Worm (Caenorhabditis elegans) whole organism, young adult: Measurements from ENCODE around the gene C08B6.14.

Source experiments
- B0035.1 ChIP-seq: sonication (generic microtip); optimal IDR thresholded peaks from 2 replicates; lab custom pipeline; 2016; ENCODE audit warnings: missing genetic modification characterization, mild to moderate bottlenecking, missing compliant biosample characterization, missing genotype, missing genetic modification reagents
- F22D6.2 ChIP-seq: sonication (generic microtip); optimal IDR thresholded peaks from 2 replicates; lab custom pipeline; 2016; ENCODE audit warnings: mild to moderate bottlenecking, missing genetic modification characterization, missing compliant biosample characterization
- F33H1.4 ChIP-seq: fragments of 200-800 bp; sonication (Bioruptor generic); IDR thresholded peaks from 2 replicates; pipeline ENCODE4 v1.3.6; 2022; ENCODE audit warnings: missing genetic modification reagents, missing genetic modification characterization, missing compliant biosample characterization
- F49E8.2 ChIP-seq: sonication (generic microtip); optimal IDR thresholded peaks from 3 replicates; lab custom pipeline; 2017; ENCODE audit warnings: missing genetic modification characterization, mild to moderate bottlenecking, missing compliant biosample characterization, antibody characterized with exemption, moderate library complexity; ENCODE audit not compliant: insufficient read depth
- F52B5.7 ChIP-seq: sonication (generic microtip); optimal IDR thresholded peaks from 2 replicates; lab custom pipeline; 2016; ENCODE audit warnings: mild to moderate bottlenecking, missing genetic modification characterization, missing compliant biosample characterization
- T07F8.4 ChIP-seq: sonication (generic microtip); optimal IDR thresholded peaks from 2 replicates; lab custom pipeline; 2016; ENCODE audit warnings: mild to moderate bottlenecking, missing genetic modification characterization, moderate library complexity, missing compliant biosample characterization
- Y53G8AR.9 ChIP-seq: fragments of 200-800 bp; sonication (Bioruptor generic); conservative IDR thresholded peaks from 2 replicates; pipeline ENCODE4 v1.3.6; 2022; ENCODE audit warnings: missing genetic modification reagents, missing genetic modification characterization, missing compliant biosample characterization
- Y79H2A.3 ChIP-seq: fragments of 200-800 bp; sonication (Bioruptor generic); conservative IDR thresholded peaks from 2 replicates; pipeline ENCODE4 v1.3.6; 2022; ENCODE audit warnings: missing genetic modification reagents, missing genetic modification characterization, missing compliant biosample characterization
- akir-1 ChIP-seq: fragments of 200-800 bp; sonication (Bioruptor generic); optimal IDR thresholded peaks from 2 replicates; lab custom pipeline; 2018; ENCODE audit warnings: mild to moderate bottlenecking, missing genetic modification characterization, moderate library complexity, missing compliant biosample characterization
- attf-3 ChIP-seq: fragments of 200-800 bp; sonication (Bioruptor generic); conservative IDR thresholded peaks from 2 replicates; pipeline ENCODE4 v1.3.6; 2022; ENCODE audit warnings: missing genetic modification reagents, missing genetic modification characterization, missing compliant biosample characterization
- bed-1 ChIP-seq: fragments of 200-800 bp; sonication (Bioruptor generic); IDR thresholded peaks from 2 replicates; pipeline ENCODE4 v1.3.6; 2022; ENCODE audit warnings: missing genetic modification reagents, missing genetic modification characterization, missing compliant biosample characterization
- ccch-3 ChIP-seq: fragments of 200-800 bp; sonication (Bioruptor generic); optimal IDR thresholded peaks from 2 replicates; lab custom pipeline; 2018; ENCODE audit warnings: mild to moderate bottlenecking, missing genetic modification characterization, missing compliant biosample characterization
- ceh-100 ChIP-seq: fragments of 200-800 bp; sonication (Bioruptor generic); IDR thresholded peaks from 2 replicates; pipeline ENCODE4 v1.3.6; 2022; ENCODE audit warnings: missing genetic modification reagents, missing genetic modification characterization, missing compliant biosample characterization
- ceh-58 ChIP-seq: fragments of 200-800 bp; sonication (Bioruptor generic); IDR thresholded peaks from 2 replicates; pipeline ENCODE4 v1.3.6; 2022; ENCODE audit warnings: missing genetic modification characterization, missing compliant biosample characterization
- dpl-1 ChIP-seq: fragments of 150-350 bp; optimal IDR thresholded peaks from 2 replicates; lab custom pipeline; 2014; ENCODE audit warnings: missing biosample characterization, missing genetic modification reagents, missing genetic modification characterization
- egl-18 ChIP-seq: fragments of 200-800 bp; sonication (Bioruptor generic); IDR thresholded peaks from 2 replicates; pipeline ENCODE4 v1.3.6; 2022; ENCODE audit warnings: missing genetic modification reagents, missing genetic modification characterization, missing compliant biosample characterization
- egrh-3 ChIP-seq: fragments of 200-800 bp; sonication (Bioruptor generic); IDR thresholded peaks from 2 replicates; pipeline ENCODE4 v1.3.6; 2022; ENCODE audit warnings: missing genetic modification reagents, missing genetic modification characterization, missing compliant biosample characterization
- ets-4 ChIP-seq: fragments of 200-800 bp; sonication (Bioruptor generic); optimal IDR thresholded peaks from 2 replicates; lab custom pipeline; 2018; ENCODE audit warnings: mild to moderate bottlenecking, missing genetic modification characterization, missing compliant biosample characterization
- gei-17 ChIP-seq: fragments of 200-800 bp; sonication (Bioruptor generic); optimal IDR thresholded peaks from 2 replicates; lab custom pipeline; 2018; ENCODE audit warnings: mild to moderate bottlenecking, missing genetic modification characterization, missing compliant biosample characterization
- hmg-1.2 ChIP-seq: fragments of 200-800 bp; sonication (Bioruptor generic); IDR thresholded peaks from 2 replicates; pipeline ENCODE4 v1.3.6; 2022; ENCODE audit warnings: missing genetic modification reagents, missing genetic modification characterization, missing compliant biosample characterization
- lin-35 ChIP-seq, 3 experiments: fragments of 150-350 bp in 2 of 3; sonication (generic microtip) in 1 of 3; optimal IDR thresholded peaks; 2 replicates each; lab custom pipeline; 2014 to 2018; ENCODE audit warnings: missing biosample characterization in 3 of 3, missing genetic modification characterization in 3 of 3, missing genetic modification reagents in 3 of 3
- lin-40 ChIP-seq: sonication (generic microtip); optimal IDR thresholded peaks from 2 replicates; lab custom pipeline; 2016; ENCODE audit warnings: missing genetic modification characterization, mild to moderate bottlenecking, missing compliant biosample characterization, missing genotype, missing genetic modification reagents
- lin-54 ChIP-seq: fragments of 200-800 bp; sonication (Bioruptor generic); optimal IDR thresholded peaks from 2 replicates; lab custom pipeline; 2018; ENCODE audit warnings: mild to moderate bottlenecking, missing genetic modification characterization, missing compliant biosample characterization
- mel-28 ChIP-seq: sonication (generic microtip); optimal IDR thresholded peaks from 2 replicates; lab custom pipeline; 2016; ENCODE audit warnings: borderline replicate concordance, mild to moderate bottlenecking, missing genetic modification characterization, missing compliant biosample characterization
- mxl-1 ChIP-seq: sonication (generic microtip); optimal IDR thresholded peaks from 2 replicates; lab custom pipeline; 2016; ENCODE audit warnings: missing genetic modification characterization, missing compliant biosample characterization
- nhr-27 ChIP-seq: fragments of 200-800 bp; sonication (Bioruptor generic); optimal IDR thresholded peaks from 2 replicates; lab custom pipeline; 2018; ENCODE audit warnings: mild to moderate bottlenecking, missing genetic modification characterization, moderate library complexity, missing compliant biosample characterization
- sea-2 ChIP-seq: fragments of 200-800 bp; sonication (Bioruptor generic); IDR thresholded peaks from 2 replicates; pipeline ENCODE4 v1.3.6; 2022; ENCODE audit warnings: missing genetic modification characterization, missing compliant biosample characterization
- snpc-3.4 ChIP-seq: sonication (generic microtip); optimal IDR thresholded peaks from 2 replicates; lab custom pipeline; 2017; ENCODE audit warnings: missing genetic modification characterization, mild to moderate bottlenecking, missing compliant biosample characterization, antibody characterized with exemption, moderate library complexity, missing genotype, missing genetic modification reagents
- tbp1 ChIP-seq: fragments of 200-800 bp; sonication (Bioruptor generic); optimal IDR thresholded peaks from 2 replicates; lab custom pipeline; 2018; ENCODE audit warnings: mild to moderate bottlenecking, missing genetic modification characterization, missing compliant biosample characterization
- tlf-1 ChIP-seq: fragments of 200-800 bp; sonication (Bioruptor generic); optimal IDR thresholded peaks from 2 replicates; lab custom pipeline; 2018; ENCODE audit warnings: mild to moderate bottlenecking, missing genetic modification characterization, missing compliant biosample characterization
- unc-130 ChIP-seq: sonication (generic microtip); optimal IDR thresholded peaks from 2 replicates; lab custom pipeline; 2016; ENCODE audit warnings: missing genetic modification reagents, missing genetic modification characterization, missing compliant biosample characterization
- zim-3 ChIP-seq: sonication (generic microtip); optimal IDR thresholded peaks from 2 replicates; lab custom pipeline; 2017; ENCODE audit warnings: mild to moderate bottlenecking, missing genetic modification characterization, moderate library complexity, missing compliant biosample characterization
- ztf-18 ChIP-seq: sonication (generic microtip); optimal IDR thresholded peaks from 2 replicates; lab custom pipeline; 2016; ENCODE audit warnings: missing genotype, mild to moderate bottlenecking, missing genetic modification characterization, missing compliant biosample characterization

Gene C08B6.14

DNA sequence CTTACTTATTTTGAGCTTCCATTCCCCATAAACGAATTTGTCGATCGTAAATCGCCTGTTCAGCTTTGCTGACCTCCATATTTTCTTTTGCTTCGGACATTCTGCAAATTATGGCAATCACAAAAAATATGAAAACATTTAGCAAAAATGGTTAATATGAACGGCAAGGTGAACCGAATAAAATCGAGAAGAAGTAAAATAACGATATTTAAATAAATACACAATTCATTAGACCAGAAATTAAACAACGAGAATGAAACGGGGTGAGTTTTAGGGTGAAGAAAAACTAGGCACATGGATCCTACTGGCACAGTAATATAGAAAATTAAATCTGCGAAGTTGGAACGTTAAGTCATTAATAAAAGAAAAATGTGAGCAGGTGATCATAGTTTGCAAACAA is 28.4 kb upstream of the C08B6.14 start, which contains the start of gene aos-1:
aos-1 (minus strand) TSS at position 101 of the 400 bp plus-strand sequence.
- TF ChIP-seq akir-1 (no peak), snpc-3.4 (no peak), lin-54 (GFP tag; lab: Kevin White, UChicago) (no peak), ceh-100 (GFP tag; lab: Robert Waterston, UW) (no peak), tlf-1 (GFP tag; lab: Kevin White, UChicago) (no peak), nhr-27 (no peak), dpl-1 (no peak), zim-3 (tag; lab: Kevin White, UChicago) (no peak), B0035.1 (tag; lab: Kevin White, UChicago) (no peak), unc-130 (GFP tag; lab: Kevin White, UChicago) (no peak), Y79H2A.3 (no peak), gei-17 (GFP tag; lab: Kevin White, UChicago) (no peak), F52B5.7 (tag; lab: Kevin White, UChicago) (no peak), ztf-18 (tag; lab: Kevin White, UChicago) (no peak)

DNA sequence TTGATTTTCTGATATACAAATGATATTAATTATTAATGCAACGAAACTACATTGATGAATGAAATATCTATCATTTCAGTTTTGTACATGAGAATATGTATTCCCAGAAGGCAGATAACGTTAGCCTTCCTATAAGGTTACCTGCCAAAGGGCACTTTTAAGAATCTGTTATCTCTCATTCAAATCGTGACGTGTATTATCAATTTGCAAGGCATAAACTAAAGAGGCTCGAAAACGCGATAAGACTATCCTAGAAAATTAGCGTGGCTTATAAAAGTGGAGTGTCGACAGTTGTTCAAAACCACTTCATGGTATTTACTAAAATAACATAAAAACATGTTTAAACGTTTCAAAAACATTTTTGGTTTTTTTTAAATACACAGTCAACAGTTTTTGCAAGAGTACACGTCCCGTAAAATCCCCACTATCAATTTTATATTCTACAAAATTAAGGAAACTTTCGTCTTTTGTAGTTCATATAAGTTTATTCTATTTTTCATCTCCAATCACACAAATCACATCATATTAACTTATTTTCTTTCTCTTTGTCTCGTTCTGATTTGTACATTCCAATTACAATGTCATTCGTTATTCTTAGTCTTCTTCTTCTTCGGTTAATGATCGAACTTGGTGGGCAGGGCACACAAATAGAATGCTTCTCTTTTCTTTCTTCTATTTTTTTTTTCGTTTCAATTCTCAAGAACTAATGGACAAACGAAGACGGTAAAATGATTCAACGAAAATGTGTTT is 23.2 kb upstream of the C08B6.14 start, which contains the start of gene C08B6.10:
C08B6.10 (plus strand) TSS at position 700 of the 750 bp plus-strand sequence.
- TF ChIP-seq F49E8.2 (tag; lab: Kevin White, UChicago) (no peak), sea-2 (GFP tag; lab: Robert Waterston, UW) (no peak), mel-28 (tag; lab: Kevin White, UChicago) (no peak), lin-40 (no peak), tbp1 (GFP tag; lab: Kevin White, UChicago) (no peak), Y53G8AR.9 (no peak), ets-4 (GFP tag; lab: Kevin White, UChicago) (no peak)

DNA sequence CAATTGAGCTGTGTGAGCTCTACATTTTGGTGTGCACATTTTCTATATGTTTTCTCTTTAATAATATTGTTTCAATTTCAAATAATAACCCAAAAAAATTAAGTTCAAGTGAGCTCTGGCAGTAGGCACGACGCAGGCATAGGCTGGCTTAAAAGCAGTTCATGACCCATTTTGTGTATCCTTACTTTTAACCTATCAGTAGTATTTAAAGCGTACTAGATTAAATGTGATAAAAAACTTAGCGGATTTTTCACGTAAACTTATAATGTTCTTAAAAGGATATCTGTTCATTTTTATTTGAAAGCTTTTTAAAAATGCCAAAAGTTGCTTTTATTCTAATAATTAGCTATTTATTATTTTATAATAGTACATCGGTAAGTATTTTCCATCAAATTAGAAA is 21.5 kb upstream of the C08B6.14 start, which contains the start of gene C08B6.6:
C08B6.6 (plus strand) TSS at position 301 of the 400 bp plus-strand sequence.
- TF ChIP-seq lin-35 (GFP tag; optimal IDR thresholded peaks at IDR 0.05; lab: Kevin White, UChicago), result no peak
- no peak for TF ChIP-seq F22D6.2
- no peak for TF ChIP-seq F33H1.4 (GFP tag; lab: Robert Waterston, UW)
- no peak for TF ChIP-seq egrh-3 (GFP tag; lab: Robert Waterston, UW)
- no peak for TF ChIP-seq T07F8.4
- TF ChIP-seq ccch-3 (GFP tag; lab: Kevin White, UChicago), result no peak
- TF ChIP-seq hmg-1.2 (GFP tag; lab: Robert Waterston, UW), result no peak
- TF ChIP-seq attf-3 (GFP tag; lab: Robert Waterston, UW), result no peak
- no peak for TF ChIP-seq bed-1 (GFP tag; lab: Robert Waterston, UW)
- TF ChIP-seq egl-18, result no peak
- TF ChIP-seq, all 124 proteins: peak for 0

ce11 chrV:10122670-10123069 is 20.9 kb upstream of the C08B6.14 start, which contains the start of gene srxa-19:
srxa-19 (minus strand) TSS chrV:10122770.
- TF ChIP-seq mxl-1 (tag; lab: Kevin White, UChicago) (no peak), ceh-58 (no peak), ccch-3 (GFP tag; lab: Kevin White, UChicago) (no peak)
